Worm (Caenorhabditis elegans): ENCODE data around the gene F25B5.6.

Gene F25B5.6

DNA sequence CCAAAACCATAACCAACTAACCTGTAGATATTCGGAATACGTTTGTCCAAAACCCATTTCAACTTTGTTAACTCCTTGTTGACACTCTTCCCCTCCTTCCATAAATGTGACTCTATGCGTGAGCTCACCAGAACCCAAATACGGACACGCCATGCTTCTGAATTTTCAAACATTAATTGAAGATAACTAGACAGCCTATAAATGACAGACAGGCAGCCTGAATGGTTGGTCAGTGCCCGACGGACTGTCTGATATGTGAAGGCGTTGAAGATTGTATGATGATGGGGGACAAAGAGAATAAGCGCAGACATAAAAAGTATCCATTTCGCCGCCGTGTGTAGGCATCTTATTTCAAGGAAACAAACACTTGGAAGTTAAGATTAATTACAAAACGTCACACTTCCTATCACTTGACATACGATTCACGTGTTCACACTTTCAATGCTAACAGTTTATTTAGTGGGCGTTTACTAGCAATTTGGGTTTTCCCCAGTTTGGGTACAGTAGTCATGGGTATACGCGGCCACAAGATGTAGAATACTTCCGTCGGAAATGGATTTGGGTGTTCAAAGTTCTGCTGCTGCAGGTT, 28.6 kb downstream of the F25B5.6 start, which contains the start of the genes tdo-2 and C28H8.2 (continued):
- TF ChIP-seq mep-1 (tag; optimal IDR thresholded peaks at IDR 0.05) (peak; percentile 29), gei-8 (GFP tag; optimal IDR thresholded peaks at IDR 0.05) (peak; percentile 44), mxl-3 (GFP tag; optimal IDR thresholded peaks at IDR 0.05) (peak; percentile 86), lsy-2 (tag; optimal IDR thresholded peaks at IDR 0.05) (peak in 1 of 2 experiments; percentile 67)

DNA sequence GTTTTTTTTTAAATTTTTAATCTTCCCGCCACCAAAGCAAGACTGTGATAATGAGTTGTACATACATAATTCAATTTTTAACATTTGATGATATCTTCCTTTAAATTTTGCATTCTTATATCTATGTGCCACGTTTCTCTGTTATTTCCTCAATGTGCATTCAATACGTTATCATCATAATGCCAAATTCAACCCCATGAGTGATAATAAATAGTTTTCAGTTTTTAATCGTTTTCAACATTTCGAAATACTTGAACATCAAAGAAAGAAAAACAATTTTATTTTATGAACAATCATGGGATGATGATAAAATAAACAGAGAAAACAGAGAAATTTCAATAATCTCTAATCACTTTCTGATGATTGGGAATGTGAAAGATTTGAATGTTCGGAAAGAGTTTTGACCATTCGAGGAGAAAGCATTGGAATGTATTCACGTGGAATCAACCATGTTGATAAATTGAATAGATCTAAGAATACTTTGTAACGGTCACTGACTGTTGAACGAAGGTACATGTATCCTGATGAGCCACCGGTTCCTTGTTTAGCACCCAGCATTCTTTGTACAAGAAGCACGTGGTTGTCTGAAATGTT, 31.1 kb downstream of the F25B5.6 start:
- TF ChIP-seq lin-15B (tag; optimal IDR thresholded peaks at IDR 0.05), result no peak
- TF ChIP-seq nhr-42 (GFP tag; IDR thresholded peaks at IDR 0.05), result 0 out of 2 replicates have a peak, but pooled peaks have one; percentile 39
- TF ChIP-seq nhr-102 (tag; optimal IDR thresholded peaks at IDR 0.05), result peak; percentile 62
- TF ChIP-seq unc-62 (GFP tag; optimal IDR thresholded peaks at IDR 0.05 in 1 of 2), result peak in 1 of 2 experiments; percentile 84
- TF ChIP-seq unc-62 (tag; optimal IDR thresholded peaks at IDR 0.05), result no peak
- no peak for TF ChIP-seq ZK546.5 (tag; optimal IDR thresholded peaks at IDR 0.05)
- TF ChIP-seq hif-1 (tag; optimal IDR thresholded peaks at IDR 0.05), result no peak
- peak; percentile 88 for TF ChIP-seq pqm-1 (tag; optimal IDR thresholded peaks at IDR 0.05)
- TF ChIP-seq php-3 (GFP tag; IDR thresholded peaks at IDR 0.05), result peak; percentile 78
- TF ChIP-seq daf-16 (GFP tag; optimal IDR thresholded peaks at IDR 0.05), result no peak
- TF ChIP-seq daf-16 (tag; optimal IDR thresholded peaks at IDR 0.05), result peak; percentile 96
- TF ChIP-seq mes-2 (tag; optimal IDR thresholded peaks at IDR 0.05; ENCODE audit: poor library complexity, severe bottlenecking), result peak; percentile 22
- TF ChIP-seq nhr-28 (tag; optimal IDR thresholded peaks at IDR 0.05), result peak; percentile 64
- TF ChIP-seq nhr-41 (GFP tag; IDR thresholded peaks at IDR 0.05), result no peak
- peak; percentile 63 for TF ChIP-seq ama-1 (optimal IDR thresholded peaks at IDR 0.05)
- no peak for TF ChIP-seq madf-9 (GFP tag; conservative IDR thresholded peaks at IDR 0.05)
- TF ChIP-seq dmd-6 (GFP tag; IDR thresholded peaks at IDR 0.05), result peak; percentile 13; the same call in 1 of the 2 replicates
- TF ChIP-seq zip-2 (tag; optimal IDR thresholded peaks at IDR 0.05), result peak; percentile 62
- no peak for TF ChIP-seq attf-4 (tag; optimal IDR thresholded peaks at IDR 0.05)
- TF ChIP-seq nhr-77 (tag; optimal IDR thresholded peaks at IDR 0.05), result peak; percentile 88
- no peak for TF ChIP-seq Y5F2A.4 (GFP tag; optimal IDR thresholded peaks at IDR 0.05)
- no peak for TF ChIP-seq Y48G9A.11 (GFP tag; IDR thresholded peaks at IDR 0.05)
- no peak for TF ChIP-seq dmd-9 (GFP tag; IDR thresholded peaks at IDR 0.05)
- TF ChIP-seq dve-1 (tag; optimal IDR thresholded peaks at IDR 0.05; ENCODE audit: insufficient read depth), result peak; percentile 97
- TF ChIP-seq lin-38 (GFP tag; IDR thresholded peaks at IDR 0.05), result peak; percentile 28; the same call in 1 of the 2 replicates
- TF ChIP-seq ceh-20 (GFP tag; IDR thresholded peaks at IDR 0.05), result peak; percentile 33; the same call in 1 of the 2 replicates
- no peak for TF ChIP-seq daf-19 (GFP tag; conservative IDR thresholded peaks at IDR 0.05)
- TF ChIP-seq fkh-10 (GFP tag; optimal IDR thresholded peaks at IDR 0.05), result no peak
- peak; percentile 58 for TF ChIP-seq hlh-11 (tag; optimal IDR thresholded peaks at IDR 0.05)
- TF ChIP-seq mdl-1 (tag; optimal IDR thresholded peaks at IDR 0.05), result peak in 1 of 2 experiments; percentile 24
- no peak for TF ChIP-seq tag-97 (GFP tag; IDR thresholded peaks at IDR 0.05)
- no peak for TF ChIP-seq daf-8 (GFP tag; IDR thresholded peaks at IDR 0.05)
- no peak for TF ChIP-seq fos-1 (tag; optimal IDR thresholded peaks at IDR 0.05)
- peak; percentile 38 for TF ChIP-seq T20F7.1 (GFP tag; optimal IDR thresholded peaks at IDR 0.05)
- TF ChIP-seq mdt-29 (GFP tag; IDR thresholded peaks at IDR 0.05), result no peak
- TF ChIP-seq nhr-237 (tag; optimal IDR thresholded peaks at IDR 0.05), result no peak
- TF ChIP-seq lir-3 (tag; optimal IDR thresholded peaks at IDR 0.05), result no peak
- TF ChIP-seq lsy-2 (tag; optimal IDR thresholded peaks at IDR 0.05), result peak in 1 of 2 experiments; percentile 35
- peak; percentile 72 for TF ChIP-seq hlh-30 (tag; optimal IDR thresholded peaks at IDR 0.05; ENCODE audit: insufficient read depth)
- TF ChIP-seq jun-1 (tag; optimal IDR thresholded peaks at IDR 0.05), result no peak
- TF ChIP-seq zfp-3 (GFP tag; conservative IDR thresholded peaks at IDR 0.05), result no peak
- no peak for TF ChIP-seq aly-2 (tag; optimal IDR thresholded peaks at IDR 0.05)
- peak; percentile 86 for TF ChIP-seq mep-1 (tag; optimal IDR thresholded peaks at IDR 0.05)
- no peak for TF ChIP-seq nhr-6 (tag; optimal IDR thresholded peaks at IDR 0.05)
- TF ChIP-seq dmd-8 (GFP tag; IDR thresholded peaks at IDR 0.05), result no peak
- peak; percentile 90 for TF ChIP-seq aha-1 (tag)
